Fruit fly (Drosophila melanogaster): Measurements from ENCODE around the gene kto.

kto gene

DNA sequence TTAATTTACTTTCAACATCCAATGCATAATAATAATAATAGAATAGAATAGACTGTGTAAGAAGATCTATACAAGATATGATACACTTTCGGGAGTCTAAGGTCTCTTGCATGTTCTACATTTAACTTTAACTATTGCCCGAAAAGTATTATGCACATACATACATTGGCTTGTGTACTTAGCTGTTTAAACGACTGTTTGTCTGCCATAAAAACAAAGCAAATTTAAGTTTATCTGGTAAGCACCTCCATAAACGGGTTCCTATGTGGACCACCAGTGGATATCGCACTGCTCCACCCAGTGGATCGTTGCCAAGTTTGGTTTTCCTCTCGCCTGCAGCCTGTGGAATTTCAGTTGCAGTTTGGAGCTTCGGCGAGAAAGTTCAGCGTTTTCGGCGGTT is 10.5 kb downstream of the kto start (continued):
- TF ChIP-seq pan (optimal IDR thresholded peaks at IDR 0.05), result no peak
- TF ChIP-seq pan (GFP tag; optimal IDR thresholded peaks at IDR 0.05 in 1 of 2, IDR thresholded peaks at IDR 0.05 in 1 of 2), result no peak
- TF ChIP-seq scrt (GFP tag; optimal IDR thresholded peaks at IDR 0.05), result peak; percentile 25
- no peak for TF ChIP-seq CG2202 (tag; optimal IDR thresholded peaks at IDR 0.05)
- TF ChIP-seq Sry-δ (GFP tag; optimal IDR thresholded peaks at IDR 0.05), result no peak
- TF ChIP-seq Jarid2 (GFP tag; optimal IDR thresholded peaks at IDR 0.05), result no peak
- no peak for TF ChIP-seq slp2 (GFP tag; optimal IDR thresholded peaks at IDR 0.05)
- no peak for TF ChIP-seq otp (GFP tag; IDR thresholded peaks at IDR 0.05)
- TF ChIP-seq D (optimal IDR thresholded peaks at IDR 0.05), result no peak
- TF ChIP-seq D (GFP tag; optimal IDR thresholded peaks at IDR 0.05), result no peak
- TF ChIP-seq CG11398 (GFP tag; optimal IDR thresholded peaks at IDR 0.05), result no peak
- no peak for TF ChIP-seq CG12104 (GFP tag; optimal IDR thresholded peaks at IDR 0.05)
- TF ChIP-seq odd (GFP tag; optimal IDR thresholded peaks at IDR 0.05), result peak; percentile 16
- TF ChIP-seq Dad (GFP tag; optimal IDR thresholded peaks at IDR 0.05), result no peak
- TF ChIP-seq fd3F (GFP tag; optimal IDR thresholded peaks at IDR 0.05), result peak; percentile 17
- TF ChIP-seq cwo (GFP tag; optimal IDR thresholded peaks at IDR 0.05), result no peak
- no peak for TF ChIP-seq Fer2 (tag; optimal IDR thresholded peaks at IDR 0.05)
- TF ChIP-seq CG14050 (GFP tag; IDR thresholded peaks at IDR 0.05), result no peak
- no peak for TF ChIP-seq CG7928 (GFP tag; optimal IDR thresholded peaks at IDR 0.05)
- TF ChIP-seq Drgx (GFP tag; IDR thresholded peaks at IDR 0.05), result no peak
- no peak for TF ChIP-seq CG16863 (GFP tag; optimal IDR thresholded peaks at IDR 0.05)
- no peak for TF ChIP-seq CG10654 (GFP tag; optimal IDR thresholded peaks at IDR 0.05)
- TF ChIP-seq Hr3 (GFP tag; optimal IDR thresholded peaks at IDR 0.05), result no peak
- no peak for TF ChIP-seq Rfx (GFP tag; IDR thresholded peaks at IDR 0.05)
- TF ChIP-seq tio (GFP tag; optimal IDR thresholded peaks at IDR 0.05), result no peak
- TF ChIP-seq CG1647 (GFP tag; optimal IDR thresholded peaks at IDR 0.05), result no peak
- no peak for TF ChIP-seq pum (GFP tag; optimal IDR thresholded peaks at IDR 0.05)
- no peak for TF ChIP-seq CG10209 (GFP tag; optimal IDR thresholded peaks at IDR 0.05)
- no peak for TF ChIP-seq peb (GFP tag; IDR thresholded peaks at IDR 0.05)
- no peak for TF ChIP-seq CG4854 (GFP tag; optimal IDR thresholded peaks at IDR 0.05)
- TF ChIP-seq gcm (GFP tag; optimal IDR thresholded peaks at IDR 0.05), result no peak
- TF ChIP-seq trem (tag; optimal IDR thresholded peaks at IDR 0.05), result no peak
- TF ChIP-seq B-H2 (GFP tag; optimal IDR thresholded peaks at IDR 0.05), result peak; percentile 0
- peak; percentile 77 for TF ChIP-seq Hmr (GFP tag; optimal IDR thresholded peaks at IDR 0.05)
- TF ChIP-seq NC2β (GFP tag; optimal IDR thresholded peaks at IDR 0.05), result no peak
- TF ChIP-seq h (optimal IDR thresholded peaks at IDR 0.05), result no peak
- peak; percentile 63 for TF ChIP-seq Fer1 (GFP tag; optimal IDR thresholded peaks at IDR 0.05)
- no peak for TF ChIP-seq Abd-B (GFP tag; optimal IDR thresholded peaks at IDR 0.05)
- peak; percentile 10 for TF ChIP-seq Antp (GFP tag; optimal IDR thresholded peaks at IDR 0.05)
- TF ChIP-seq Sin3A (optimal IDR thresholded peaks at IDR 0.05), result no peak
- no peak for TF ChIP-seq CG1603 (tag; optimal IDR thresholded peaks at IDR 0.05)
- peak; percentile 52 for TF ChIP-seq unpg (GFP tag; optimal IDR thresholded peaks at IDR 0.05)
- TF ChIP-seq MBD-R2 (GFP tag; IDR thresholded peaks at IDR 0.05), result no peak
- no peak for TF ChIP-seq CG32532 (GFP tag; IDR thresholded peaks at IDR 0.05)
- TF ChIP-seq dmrt11E (tag; optimal IDR thresholded peaks at IDR 0.05), result no peak
- TF ChIP-seq tap (tag; optimal IDR thresholded peaks at IDR 0.05), result peak; percentile 25
- TF ChIP-seq CG15601 (tag; optimal IDR thresholded peaks at IDR 0.05), result no peak
- TF ChIP-seq corto (GFP tag; optimal IDR thresholded peaks at IDR 0.05), result no peak
- no peak for TF ChIP-seq CG4360 (GFP tag; IDR thresholded peaks at IDR 0.05)
- no peak for TF ChIP-seq NC2α (GFP tag; optimal IDR thresholded peaks at IDR 0.05)
- no peak for TF ChIP-seq dati (GFP tag; IDR thresholded peaks at IDR 0.05)
- TF ChIP-seq fd64A (GFP tag; optimal IDR thresholded peaks at IDR 0.05), result no peak
- TF ChIP-seq CG13424 (tag; optimal IDR thresholded peaks at IDR 0.05), result no peak

Data from whole organism, embryonic.